Fruit fly (Drosophila melanogaster): ENCODE results near the gene Prestin.
A peak's percentile ranks its signal among the peaks of the same experiment; 100 is the strongest.

The Prestin gene

dm6 chr3L:17893660-17894059, 14.0 kb downstream of the Prestin start:
- peak; percentile 65 for TF ChIP-seq ewg (GFP tag; optimal IDR thresholded peaks at IDR 0.05)
- TF ChIP-seq Deaf1 (tag; optimal IDR thresholded peaks at IDR 0.05) = peak; percentile 80
- TF ChIP-seq chinmo (GFP tag; IDR thresholded peaks at IDR 0.05; ENCODE audit: partially characterized antibody) = 0 out of 4 replicates have a peak, but pooled peaks have one; percentile 69
- 0 out of 2 replicates have a peak, but pooled peaks have one; percentile 4 for TF ChIP-seq CG16779 (GFP tag; IDR thresholded peaks at IDR 0.05)
- TF ChIP-seq chm (GFP tag; IDR thresholded peaks at IDR 0.05) = no peak

dm6 chr3L:17887393-17887792, 20.2 kb downstream of the Prestin start, which contains the start of gene CG7402:
TSS of gene CG7402 (plus strand) at chr3L:17887705.
- TF ChIP-seq CG18011 (GFP tag; optimal IDR thresholded peaks at IDR 0.05) (peak; percentile 89), CG7357 (GFP tag; IDR thresholded peaks at IDR 0.05) (0 out of 3 replicates have a peak, but pooled peaks have one; percentile 15), corto (GFP tag; optimal IDR thresholded peaks at IDR 0.05) (no peak)

dm6 chr3L:17886545-17886944, 21.1 kb downstream of the Prestin start, which contains the start of gene CG16775:
TSS of gene CG16775 (minus strand) at chr3L:17886645.
- TF ChIP-seq CG14965 (GFP tag; optimal IDR thresholded peaks at IDR 0.05; ENCODE audit: borderline replicate concordance) = no peak
- TF ChIP-seq exex (tag; optimal IDR thresholded peaks at IDR 0.05) = peak; percentile 7
- no peak for TF ChIP-seq nerfin-2 (GFP tag; IDR thresholded peaks at IDR 0.05; ENCODE audit: partially characterized antibody)
- no peak for TF ChIP-seq CG2199 (GFP tag; IDR thresholded peaks at IDR 0.05)
- no peak for TF ChIP-seq cad (GFP tag; optimal IDR thresholded peaks at IDR 0.05)
- no peak for TF ChIP-seq prd (optimal IDR thresholded peaks at IDR 0.05)
- no peak for TF ChIP-seq prd (GFP tag; IDR thresholded peaks at IDR 0.05)
- TF ChIP-seq CG4820 (GFP tag; optimal IDR thresholded peaks at IDR 0.05) = no peak
- no peak for TF ChIP-seq Sry-δ (GFP tag; optimal IDR thresholded peaks at IDR 0.05)
- no peak for TF ChIP-seq CG4360 (GFP tag; IDR thresholded peaks at IDR 0.05)
- no peak for TF ChIP-seq dan (GFP tag; IDR thresholded peaks at IDR 0.05)
- TF ChIP-seq CG32767 (GFP tag; IDR thresholded peaks at IDR 0.05) = no peak
- TF ChIP-seq Ets65A (GFP tag) = peak; percentile 31
- TF ChIP-seq CG10565 (GFP tag; optimal IDR thresholded peaks at IDR 0.05) = no peak

- TF ChIP-seq grn (GFP tag; optimal IDR thresholded peaks at IDR 0.05) (peak; percentile 4), exex (tag; optimal IDR thresholded peaks at IDR 0.05) (peak; percentile 48), CG5180 (GFP tag; optimal IDR thresholded peaks at IDR 0.05) (no peak), gem (tag; optimal IDR thresholded peaks at IDR 0.05) (no peak), CG7357 (GFP tag; IDR thresholded peaks at IDR 0.05) (no peak)
These were observed 23.3 kb downstream of the Prestin start, which contains the start of gene CG5506 for dm6 chr3L:17884276-17884675. TSS of gene CG5506 (minus strand) at chr3L:17884376.

dm6 chr3L:17878781-17879360, 28.7 kb downstream of the Prestin start, which contains the start of gene CG7408:
TSS of gene CG7408 (plus strand) at chr3L:17879096.
- no peak for TF ChIP-seq Atf6 (GFP tag; IDR thresholded peaks at IDR 0.05)
- TF ChIP-seq her (GFP tag; optimal IDR thresholded peaks at IDR 0.05) = no peak
- TF ChIP-seq Bdp1 (GFP tag; optimal IDR thresholded peaks at IDR 0.05) = no peak
- no peak for TF ChIP-seq Kr (GFP tag; optimal IDR thresholded peaks at IDR 0.05)
- TF ChIP-seq sens (GFP tag) = peak; percentile 78
- no peak for TF ChIP-seq CG8765 (GFP tag; IDR thresholded peaks at IDR 0.05)
- TF ChIP-seq Six4 (GFP tag; optimal IDR thresholded peaks at IDR 0.05) = no peak
- no peak for TF ChIP-seq CG6791 (GFP tag; IDR thresholded peaks at IDR 0.05; ENCODE audit: partially characterized antibody)
- no peak for TF ChIP-seq CG12769 (tag; optimal IDR thresholded peaks at IDR 0.05)
- TF ChIP-seq CG9727 (GFP tag; optimal IDR thresholded peaks at IDR 0.05) = no peak
- no peak for TF ChIP-seq Rfx (GFP tag; IDR thresholded peaks at IDR 0.05)
- peak; percentile 8 for TF ChIP-seq gro (GFP tag; optimal IDR thresholded peaks at IDR 0.05)
- TF ChIP-seq CG4617 (GFP tag; optimal IDR thresholded peaks at IDR 0.05; ENCODE audit: borderline replicate concordance) = no peak
- TF ChIP-seq Bgb (GFP tag; IDR thresholded peaks at IDR 0.05; ENCODE audit: partially characterized antibody) = peak; percentile 45; the same call in 1 of the 2 replicates
- peak; percentile 56 to 74 for TF ChIP-seq Trl (optimal IDR thresholded peaks at IDR 0.05)
- no peak for TF ChIP-seq Trl (GFP tag; optimal IDR thresholded peaks at IDR 0.05)
- TF ChIP-seq ttk (GFP tag; IDR thresholded peaks at IDR 0.05) = no peak
- no peak for TF ChIP-seq CG34422 (GFP tag; IDR thresholded peaks at IDR 0.05)
- no peak for TF ChIP-seq twi (tag; optimal IDR thresholded peaks at IDR 0.05)
- TF ChIP-seq prd (optimal IDR thresholded peaks at IDR 0.05) = no peak
- TF ChIP-seq prd (GFP tag; IDR thresholded peaks at IDR 0.05) = no peak
- no peak for TF ChIP-seq Nf-YA (GFP tag; IDR thresholded peaks at IDR 0.05)
